Worm (Caenorhabditis elegans) whole organism, L4 larva: Measurements from ENCODE around the gene clc-24.

Experiments
- F37D6.2 ChIP-seq: sonication (generic microtip); optimal IDR thresholded peaks from 2 replicates; lab custom pipeline; 2016; ENCODE audit warnings: mild to moderate bottlenecking, missing genetic modification characterization, missing compliant biosample characterization
- F44E2.7 ChIP-seq: fragments of 200-800 bp; sonication (Bioruptor generic); IDR thresholded peaks from 2 replicates; pipeline ENCODE4 v2.1.2; 2022; ENCODE audit warnings: missing genetic modification characterization, missing compliant biosample characterization
- Y48G9A.11 ChIP-seq: fragments of 200-800 bp; sonication (Bioruptor generic); IDR thresholded peaks from 2 replicates; pipeline ENCODE4 v1.3.6; 2022; ENCODE audit warnings: missing genetic modification reagents, missing genetic modification characterization, missing compliant biosample characterization
- Y5F2A.4 ChIP-seq: fragments of 200-800 bp; sonication (Bioruptor generic); optimal IDR thresholded peaks from 2 replicates; lab custom pipeline; 2018; ENCODE audit warnings: mild to moderate bottlenecking, missing genetic modification characterization, missing compliant biosample characterization
- aha-1 ChIP-seq: fragments of 150-350 bp; peaks from one replicate; lab custom pipeline; 2014; ENCODE audit warnings: missing biosample characterization, missing genetic modification characterization
- ama-1 ChIP-seq: fragments of 150-350 bp; optimal IDR thresholded peaks from 2 replicates; lab custom pipeline; 2014; ENCODE audit warnings: inconsistent platforms, mixed read lengths
- ceh-28 ChIP-seq: fragments of 150-350 bp; optimal IDR thresholded peaks from 2 replicates; lab custom pipeline; 2014; ENCODE audit warnings: missing biosample characterization, missing genetic modification reagents, missing genetic modification characterization
- ceh-82 ChIP-seq: sonication (generic microtip); optimal IDR thresholded peaks from 2 replicates; lab custom pipeline; 2017; ENCODE audit warnings: missing biosample characterization, missing genetic modification characterization
- ces-1 ChIP-seq: fragments of 150-350 bp; sonication (generic microtip); optimal IDR thresholded peaks from 4 replicates; lab custom pipeline; 2014; ENCODE audit warnings: missing biosample characterization, missing genetic modification reagents, missing genetic modification characterization
- ctbp-1 ChIP-seq: fragments of 200-800 bp; sonication (Bioruptor generic); IDR thresholded peaks from 2 replicates; pipeline ENCODE4 v1.3.6; 2022; ENCODE audit warnings: missing genetic modification reagents, missing genetic modification characterization, missing compliant biosample characterization
- daf-8 ChIP-seq: fragments of 200-800 bp; sonication (Bioruptor generic); IDR thresholded peaks from 2 replicates; pipeline ENCODE4 v1.3.6; 2022; ENCODE audit warnings: missing genetic modification characterization, missing compliant biosample characterization
- dmd-6 ChIP-seq: fragments of 200-800 bp; sonication (Bioruptor generic); IDR thresholded peaks from 2 replicates; pipeline ENCODE4 v1.3.6; 2022; ENCODE audit warnings: missing genetic modification reagents, missing genetic modification characterization, missing compliant biosample characterization
- dmd-8 ChIP-seq: fragments of 200-800 bp; sonication (Bioruptor generic); IDR thresholded peaks from 2 replicates; pipeline ENCODE4 v1.3.6; 2022; ENCODE audit warnings: missing genetic modification characterization, missing compliant biosample characterization
- egl-27 ChIP-seq: sonication (generic microtip); optimal IDR thresholded peaks from 3 replicates; lab custom pipeline; 2017; ENCODE audit warnings: missing biosample characterization, missing genetic modification reagents, missing genetic modification characterization
- fkh-10 ChIP-seq: fragments of 150-350 bp; optimal IDR thresholded peaks from 2 replicates; lab custom pipeline; 2014; ENCODE audit warnings: missing biosample characterization, missing genetic modification reagents, missing genetic modification characterization
- hif-1 ChIP-seq, 2 experiments: sonication (generic microtip); optimal IDR thresholded peaks; 2 replicates each; lab custom pipeline; 2016 to 2017; ENCODE audit warnings: missing compliant biosample characterization in 2 of 2, missing genetic modification characterization in 2 of 2, missing genetic modification reagents in 2 of 2, missing genotype in 2 of 2, mild to moderate bottlenecking in 1 of 2
- hlh-30 ChIP-seq: sonication (generic microtip); optimal IDR thresholded peaks from 2 replicates; lab custom pipeline; 2017; ENCODE audit warnings: antibody characterized with exemption, mild to moderate bottlenecking, missing genetic modification characterization, missing compliant biosample characterization; ENCODE audit not compliant: insufficient read depth
- lim-7 ChIP-seq: fragments of 200-800 bp; sonication (Bioruptor generic); IDR thresholded peaks from 2 replicates; pipeline ENCODE4 v1.3.6; 2022; ENCODE audit warnings: missing genetic modification characterization, missing compliant biosample characterization
- madf-5 ChIP-seq, 2 experiments: fragments of 200-800 bp; sonication (Bioruptor generic); IDR thresholded peaks; 2 replicates each; pipeline ENCODE4 v1.3.6; 2022; ENCODE audit warnings: missing compliant biosample characterization in 2 of 2, missing genetic modification characterization in 2 of 2
- mes-2 ChIP-seq: sonication (generic microtip); optimal IDR thresholded peaks from 2 replicates; lab custom pipeline; 2016; ENCODE audit warnings: missing genotype, mild to moderate bottlenecking, missing genetic modification characterization, missing compliant biosample characterization; ENCODE audit not compliant: poor library complexity, severe bottlenecking
- mxl-2 ChIP-seq: fragments of 200-800 bp; sonication (Bioruptor generic); conservative IDR thresholded peaks from 2 replicates; pipeline ENCODE4 v1.3.6; 2022; ENCODE audit warnings: missing genetic modification reagents, missing genetic modification characterization, missing compliant biosample characterization
- nhr-102 ChIP-seq: sonication (generic microtip); optimal IDR thresholded peaks from 2 replicates; lab custom pipeline; 2016; ENCODE audit warnings: mild to moderate bottlenecking, missing genetic modification characterization, moderate library complexity, missing compliant biosample characterization
- nhr-237 ChIP-seq: sonication (generic microtip); optimal IDR thresholded peaks from 2 replicates; lab custom pipeline; 2017; ENCODE audit warnings: missing biosample characterization, missing genetic modification characterization
- php-3 ChIP-seq: fragments of 200-800 bp; sonication (Bioruptor generic); IDR thresholded peaks from 2 replicates; pipeline ENCODE4 v1.3.6; 2022; ENCODE audit warnings: missing genetic modification reagents, missing genetic modification characterization, missing compliant biosample characterization
- saeg-2 ChIP-seq: fragments of 200-800 bp; sonication (Bioruptor generic); IDR thresholded peaks from 2 replicates; pipeline ENCODE4 v1.3.6; 2022; ENCODE audit warnings: missing genetic modification reagents, missing genetic modification characterization, missing compliant biosample characterization
- tra-1 ChIP-seq: fragments of 200-800 bp; sonication (Bioruptor generic); IDR thresholded peaks from 2 replicates; pipeline ENCODE4 v1.3.6; 2022; ENCODE audit warnings: missing genetic modification reagents, missing genetic modification characterization, missing compliant biosample characterization
- unc-62 ChIP-seq, 3 experiments: fragments of 150-350 bp in 1 of 3; sonication (generic microtip); optimal IDR thresholded peaks in 2 of 3; peaks in 1 of 3; 1 replicate in 1 of 3; 2 replicates in 2 of 3; lab custom pipeline; 2014 to 2017; ENCODE audit warnings: missing biosample characterization in 3 of 3, missing genetic modification characterization in 3 of 3, missing genetic modification reagents in 3 of 3, missing genotype in 1 of 3
- vab-7 ChIP-seq: fragments of 200-800 bp; sonication (Bioruptor generic); IDR thresholded peaks from 2 replicates; pipeline ENCODE4 v1.3.6; 2022; ENCODE audit warnings: missing genetic modification reagents, missing genetic modification characterization, missing compliant biosample characterization
- zfp-2 ChIP-seq: sonication (generic microtip); optimal IDR thresholded peaks from 2 replicates; lab custom pipeline; 2016; ENCODE audit warnings: mild to moderate bottlenecking, missing genetic modification characterization, missing compliant biosample characterization
- ztf-7 ChIP-seq: fragments of 150-350 bp; optimal IDR thresholded peaks from 2 replicates; lab custom pipeline; 2014; ENCODE audit warnings: missing biosample characterization, missing genetic modification characterization

The clc-24 gene

ce11 chrIII:981960-982359, 27.9 kb upstream of the clc-24 start (continued):
- no peak for TF ChIP-seq ceh-82 (tag; lab: Kevin White, UChicago)
- peak; percentile 43 for TF ChIP-seq hlh-30 (tag; lab: Kevin White, UChicago)
- peak; percentile 29; the same call in 1 of the 2 replicates for TF ChIP-seq dmd-6 (GFP tag; lab: Robert Waterston, UW)
- no peak for TF ChIP-seq zfp-2 (tag; lab: Kevin White, UChicago)

- no peak for TF ChIP-seq vab-7
- TF ChIP-seq Y48G9A.11, result no peak
Measured at ce11 chrIII:982961-983360, 26.9 kb upstream of the clc-24 start, which contains the start of gene tbc-10. TSS of gene tbc-10 (plus strand) at chrIII:983261.

- peak; percentile 68 for TF ChIP-seq ces-1 (GFP tag; lab: Kevin White, UChicago)
- peak; percentile 42 for TF ChIP-seq fkh-10 (GFP tag; lab: Kevin White, UChicago)
- TF ChIP-seq madf-5 (GFP tag; IDR thresholded peaks at IDR 0.05; lab: Robert Waterston, UW), result no peak
- TF ChIP-seq F44E2.7, result no peak
- TF ChIP-seq ctbp-1 (GFP tag; lab: Robert Waterston, UW), result peak; percentile 32; the same call in 1 of the 2 replicates
- no peak for TF ChIP-seq nhr-102 (tag; lab: Kevin White, UChicago)
Measured at ce11 chrIII:989558-989957, 20.3 kb upstream of the clc-24 start.

ce11 chrIII:991581-991980, 18.3 kb upstream of the clc-24 start, which contains the start of gene trp-2:
TSS of gene trp-2 (plus strand) at chrIII:991881.
- no peak for TF ChIP-seq mxl-2 (GFP tag; lab: Robert Waterston, UW)
- no peak for TF ChIP-seq dmd-8 (GFP tag; lab: Robert Waterston, UW)
- TF ChIP-seq daf-8 (GFP tag; lab: Robert Waterston, UW), result no peak
- no peak for TF ChIP-seq hif-1 (tag; optimal IDR thresholded peaks at IDR 0.05; lab: Kevin White, UChicago)
- no peak for TF ChIP-seq ces-1 (GFP tag; lab: Kevin White, UChicago)
- no peak for TF ChIP-seq ztf-7 (tag; lab: Kevin White, UChicago)
- no peak for TF ChIP-seq aha-1
- TF ChIP-seq unc-62 (GFP tag; optimal IDR thresholded peaks at IDR 0.05 in 1 of 2; lab: Kevin White, UChicago), result no peak
- TF ChIP-seq unc-62 (tag; optimal IDR thresholded peaks at IDR 0.05; lab: Kevin White, UChicago), result no peak
- TF ChIP-seq mes-2 (tag; lab: Kevin White, UChicago), result no peak
- TF ChIP-seq F37D6.2 (tag; lab: Kevin White, UChicago), result no peak
- no peak for TF ChIP-seq saeg-2 (GFP tag; lab: Robert Waterston, UW)
- TF ChIP-seq egl-27 (tag; lab: Kevin White, UChicago), result no peak
- TF ChIP-seq lim-7, result no peak
- TF ChIP-seq nhr-237 (tag; lab: Kevin White, UChicago), result no peak
- no peak for TF ChIP-seq tra-1 (GFP tag; lab: Robert Waterston, UW)
- no peak for TF ChIP-seq php-3 (GFP tag; lab: Robert Waterston, UW)

ce11 chrIII:996564-996963, 13.3 kb upstream of the clc-24 start:
- TF ChIP-seq unc-62 (GFP tag; optimal IDR thresholded peaks at IDR 0.05 in 1 of 2; lab: Kevin White, UChicago), result peak in 1 of 2 experiments; percentile 35
- TF ChIP-seq unc-62 (tag; optimal IDR thresholded peaks at IDR 0.05; lab: Kevin White, UChicago), result no peak
- TF ChIP-seq ceh-28 (tag; lab: Kevin White, UChicago), result peak; percentile 79
- no peak for TF ChIP-seq Y5F2A.4

ce11 chrIII:998855-999254, 11.0 kb upstream of the clc-24 start:
- TF ChIP-seq ceh-28 (tag; lab: Kevin White, UChicago), result peak; percentile 66
- no peak for TF ChIP-seq ama-1
